Fruit fly (Drosophila melanogaster) whole organism, prepupa: ENCODE results near the gene CSN1b.

Source experiments
- CG10669 ChIP-seq: fragments of 200-800 bp; sonication (Bioruptor generic); optimal IDR thresholded peaks from 3 replicates; lab custom pipeline; 2018; ENCODE audit warnings: missing biosample characterization, mild to moderate bottlenecking, missing genetic modification characterization, moderate library complexity
- CG11902 ChIP-seq: fragments of 200-800 bp; sonication (Bioruptor generic); optimal IDR thresholded peaks from 3 replicates; lab custom pipeline; 2016; ENCODE audit warnings: missing biosample characterization, missing genetic modification characterization
- CG1621 ChIP-seq: fragments of 200-800 bp; sonication (Bioruptor generic); optimal IDR thresholded peaks from 3 replicates; lab custom pipeline; 2018; ENCODE audit warnings: missing biosample characterization, mild to moderate bottlenecking, missing genetic modification characterization
- CG32006 ChIP-seq: fragments of 200-800 bp; sonication (Bioruptor generic); optimal IDR thresholded peaks from 3 replicates; lab custom pipeline; 2017; ENCODE audit warnings: missing biosample characterization, mild to moderate bottlenecking, missing genetic modification characterization
- CG3919 ChIP-seq: fragments of 200-800 bp; sonication (Bioruptor generic); optimal IDR thresholded peaks from 3 replicates; lab custom pipeline; 2016; ENCODE audit warnings: missing biosample characterization, missing genetic modification characterization
- CG6276 ChIP-seq: fragments of 200-800 bp; sonication (Bioruptor generic); optimal IDR thresholded peaks from 2 replicates; lab custom pipeline; 2017; ENCODE audit warnings: missing biosample characterization, mild to moderate bottlenecking, missing genetic modification characterization
- CG6808 ChIP-seq: fragments of 200-800 bp; sonication (Bioruptor generic); optimal IDR thresholded peaks from 3 replicates; lab custom pipeline; 2017; ENCODE audit warnings: missing biosample characterization, missing genetic modification characterization, mild to moderate bottlenecking, moderate library complexity, missing genetic modification reagents
- CG6854 ChIP-seq: fragments of 200-800 bp; sonication (Bioruptor generic); optimal IDR thresholded peaks from 2 replicates; lab custom pipeline; 2017; ENCODE audit warnings: missing biosample characterization, mild to moderate bottlenecking, missing genetic modification characterization
- CG8119 ChIP-seq: fragments of 200-800 bp; sonication (Bioruptor generic); IDR thresholded peaks from 3 replicates; pipeline ENCODE4 v1.3.6; 2022; ENCODE audit warnings: missing biosample characterization, missing genetic modification characterization
- CG9139 ChIP-seq: fragments of 200-800 bp; sonication (Bioruptor generic); optimal IDR thresholded peaks from 3 replicates; lab custom pipeline; 2017; ENCODE audit warnings: missing biosample characterization, mild to moderate bottlenecking, missing genetic modification characterization
- Ets96B ChIP-seq: fragments of 200-800 bp; optimal IDR thresholded peaks from 2 replicates; lab custom pipeline; 2019; ENCODE audit warnings: missing biosample characterization, mild to moderate bottlenecking, missing genetic modification characterization, moderate library complexity
- Gug ChIP-seq: fragments of 200-800 bp; sonication (Bioruptor generic); IDR thresholded peaks from 2 replicates; pipeline ENCODE4 v1.3.6; 2022; ENCODE audit warnings: missing biosample characterization, missing genetic modification characterization
- Hr39 ChIP-seq: fragments of 200-800 bp; sonication (Bioruptor generic); optimal IDR thresholded peaks from 2 replicates; lab custom pipeline; 2016; ENCODE audit warnings: missing biosample characterization, missing genetic modification characterization
- Smox ChIP-seq: fragments of 200-800 bp; sonication (Bioruptor generic); optimal IDR thresholded peaks from 3 replicates; lab custom pipeline; 2016; ENCODE audit warnings: missing biosample characterization, missing genetic modification characterization
- Sox102F ChIP-seq: fragments of 200-800 bp; sonication (Bioruptor generic); optimal IDR thresholded peaks from 2 replicates; lab custom pipeline; 2016; ENCODE audit warnings: missing biosample characterization, mild to moderate bottlenecking, missing genetic modification characterization
- Sox15 ChIP-seq: fragments of 200-800 bp; sonication (Bioruptor generic); optimal IDR thresholded peaks from 3 replicates; lab custom pipeline; 2016; ENCODE audit warnings: missing biosample characterization, missing genetic modification characterization
- achi ChIP-seq: fragments of 200-800 bp; sonication (Bioruptor generic); optimal IDR thresholded peaks from 3 replicates; lab custom pipeline; 2016; ENCODE audit warnings: missing biosample characterization, missing genetic modification characterization
- cyc ChIP-seq: fragments of 200-800 bp; sonication (Bioruptor generic); optimal IDR thresholded peaks from 3 replicates; lab custom pipeline; 2016; ENCODE audit warnings: missing biosample characterization, missing genetic modification characterization
- dac ChIP-seq: fragments of 200-800 bp; sonication (Bioruptor generic); optimal IDR thresholded peaks from 2 replicates; lab custom pipeline; 2017; ENCODE audit warnings: missing biosample characterization, mild to moderate bottlenecking, missing genetic modification characterization
- fd59A ChIP-seq: fragments of 200-800 bp; sonication (Bioruptor generic); optimal IDR thresholded peaks from 2 replicates; lab custom pipeline; 2017; ENCODE audit warnings: missing biosample characterization, mild to moderate bottlenecking, missing genetic modification characterization, missing genetic modification reagents
- spab ChIP-seq: fragments of 200-800 bp; sonication (Bioruptor generic); optimal IDR thresholded peaks from 2 replicates; lab custom pipeline; 2017; ENCODE audit warnings: missing biosample characterization, mild to moderate bottlenecking, missing genetic modification characterization, missing genetic modification reagents
- topi ChIP-seq: fragments of 200-800 bp; sonication (Bioruptor generic); optimal IDR thresholded peaks from 3 replicates; lab custom pipeline; 2016; ENCODE audit warnings: missing biosample characterization, missing genetic modification characterization
- vri ChIP-seq: fragments of 200-800 bp; sonication (Bioruptor generic); optimal IDR thresholded peaks from 3 replicates; lab custom pipeline; 2016; ENCODE audit warnings: missing biosample characterization, mild to moderate bottlenecking, missing genetic modification characterization

CSN1b gene

dm6 chr3L:18860467-18860866, 44.3 kb downstream of the CSN1b start:
- no peak for TF ChIP-seq CG10669 (GFP tag; lab: Kevin White, UChicago)
- no peak for TF ChIP-seq Hr39
- no peak for TF ChIP-seq CG32006 (GFP tag; lab: Kevin White, UChicago)
- TF ChIP-seq CG6808 (GFP tag; lab: Kevin White, UChicago), result no peak
- TF ChIP-seq Ets96B (tag; lab: Kevin White, UChicago), result no peak
- no peak for TF ChIP-seq CG6276 (GFP tag; lab: Kevin White, UChicago)

- TF ChIP-seq CG8119 (GFP tag; lab: Robert Waterston, UW) (no peak), cyc (GFP tag; lab: Kevin White, UChicago) (no peak), CG1621 (tag; lab: Kevin White, UChicago) (no peak)
Observed at dm6 chr3L:18854412-18854811, 50.3 kb downstream of the CSN1b start.

- no peak for TF ChIP-seq Gug
- TF ChIP-seq CG6276 (GFP tag; lab: Kevin White, UChicago), result no peak
- no peak for TF ChIP-seq Smox (GFP tag; lab: Kevin White, UChicago)
- TF ChIP-seq fd59A (GFP tag; lab: Kevin White, UChicago), result no peak
- no peak for TF ChIP-seq vri (GFP tag; lab: Kevin White, UChicago)
- TF ChIP-seq spab (GFP tag; lab: Kevin White, UChicago), result no peak
- no peak for TF ChIP-seq Sox102F (GFP tag; lab: Kevin White, UChicago)
- TF ChIP-seq CG3919, result no peak
- no peak for TF ChIP-seq Sox15
- TF ChIP-seq CG11902, result no peak
- TF ChIP-seq CG9139 (GFP tag; lab: Kevin White, UChicago), result no peak
- TF ChIP-seq dac, result no peak
- no peak for TF ChIP-seq Ets96B (tag; lab: Kevin White, UChicago)
- TF ChIP-seq achi (GFP tag; lab: Kevin White, UChicago), result no peak
- no peak for TF ChIP-seq topi
- TF ChIP-seq CG6854 (GFP tag; lab: Kevin White, UChicago), result no peak
Observed at dm6 chr3L:18853439-18853838, 51.3 kb downstream of the CSN1b start.
